Fruit fly (Drosophila melanogaster): Measurements from ENCODE around the gene Tim8.

DNA sequence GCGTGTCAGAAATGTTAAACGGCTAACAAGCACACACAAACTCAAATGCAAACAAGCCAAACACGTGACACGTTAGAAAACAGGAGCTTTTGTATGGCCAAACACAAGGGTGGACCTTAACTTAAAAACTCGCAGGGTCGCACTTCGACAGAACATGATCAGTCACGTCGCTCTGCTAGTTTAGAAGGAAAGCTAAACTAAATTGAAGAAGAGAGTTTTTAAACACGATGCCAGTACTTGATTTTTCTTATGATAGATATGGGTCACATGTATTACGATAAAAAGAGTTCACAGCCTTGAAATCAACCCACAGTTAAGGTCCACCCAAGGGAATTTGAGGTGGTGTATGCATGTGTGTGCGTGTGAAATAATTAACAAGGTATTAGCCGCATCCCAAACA, 10.1 kb downstream of the Tim8 start:
- no peak for TF ChIP-seq CG4496 (GFP tag; IDR thresholded peaks at IDR 0.05)
- TF ChIP-seq Snoo (tag; optimal IDR thresholded peaks at IDR 0.05), result no peak
- TF ChIP-seq CG14655 (GFP tag; optimal IDR thresholded peaks at IDR 0.05), result peak; percentile 16
- TF ChIP-seq CG13204 (GFP tag; optimal IDR thresholded peaks at IDR 0.05), result no peak
- TF ChIP-seq CG12605 (GFP tag; IDR thresholded peaks at IDR 0.05), result no peak
- peak; percentile 2 for TF ChIP-seq CG9948 (tag; optimal IDR thresholded peaks at IDR 0.05)
- no peak for TF ChIP-seq CG34367 (tag; optimal IDR thresholded peaks at IDR 0.05)
- TF ChIP-seq EcR (GFP tag; optimal IDR thresholded peaks at IDR 0.05), result no peak
- no peak for TF ChIP-seq D1 (tag; optimal IDR thresholded peaks at IDR 0.05)
- TF ChIP-seq CG10348 (GFP tag; IDR thresholded peaks at IDR 0.05), result no peak
- TF ChIP-seq CG15710 (tag; optimal IDR thresholded peaks at IDR 0.05), result no peak
- no peak for TF ChIP-seq CG8301 (tag; optimal IDR thresholded peaks at IDR 0.05)
- no peak for TF ChIP-seq CG32121 (GFP tag; IDR thresholded peaks at IDR 0.05)
